Fruit fly (Drosophila melanogaster): Measurements from ENCODE around the gene PolG1.

DNA sequence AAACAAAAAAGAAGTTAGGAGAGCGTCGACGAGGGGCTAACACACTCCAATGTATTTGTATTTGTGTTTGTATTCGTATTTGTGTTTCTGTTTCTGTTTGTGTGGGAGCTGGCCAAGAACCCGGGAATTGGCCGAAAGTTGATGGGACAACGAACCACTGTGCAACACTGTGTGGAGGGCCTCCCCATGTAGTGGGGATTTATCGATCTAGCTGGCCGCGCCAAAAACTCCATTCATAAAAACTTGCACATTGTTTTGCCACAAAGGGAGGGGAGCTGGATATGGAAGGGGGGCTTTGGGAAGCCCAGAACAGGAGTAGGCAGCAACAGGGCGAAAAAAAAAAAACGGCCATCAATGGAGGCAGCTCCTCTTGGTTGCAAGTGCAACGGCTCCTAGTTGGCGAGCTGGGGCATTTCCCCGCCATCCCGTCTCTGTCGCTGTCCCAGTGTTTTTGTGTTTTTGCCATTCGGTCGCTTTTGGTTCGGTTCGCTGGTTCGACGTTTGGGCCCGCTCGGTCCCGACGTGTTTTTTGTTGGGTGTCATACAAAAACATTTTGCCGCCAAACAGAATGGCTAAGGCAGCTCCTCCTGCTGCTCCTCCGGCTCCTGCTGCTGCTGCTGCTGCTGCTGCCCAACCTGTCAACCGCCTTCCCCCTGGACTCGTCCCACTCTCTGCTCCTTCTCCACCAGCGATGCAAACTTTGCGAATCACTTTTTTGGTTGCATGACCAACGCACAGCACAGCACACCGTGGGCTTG lies 50.5 kb downstream of the PolG1 start:
- no peak for TF ChIP-seq insv (optimal IDR thresholded peaks at IDR 0.05)
- TF ChIP-seq Myc (optimal IDR thresholded peaks at IDR 0.05): no peak
- TF ChIP-seq h (optimal IDR thresholded peaks at IDR 0.05): no peak
- no peak for TF ChIP-seq psq (optimal IDR thresholded peaks at IDR 0.05)
- TF ChIP-seq Sin3A (optimal IDR thresholded peaks at IDR 0.05): no peak

Data from Kc167 (cell line).